Worm (Caenorhabditis elegans) whole organism, mixed stage, embryonic: ENCODE data around the gene atf-6.

Experiments
- M03D4.4 ChIP-seq: sonication (generic microtip); optimal IDR thresholded peaks from 2 replicates; lab custom pipeline; 2017; ENCODE audit warnings: mild to moderate bottlenecking, missing genetic modification characterization, missing compliant biosample characterization
- blmp-1 ChIP-seq: fragments of 150-350 bp; optimal IDR thresholded peaks from 2 replicates; lab custom pipeline; 2014; ENCODE audit warnings: missing biosample characterization, missing genetic modification characterization
- ceh-83 ChIP-seq: fragments of 200-800 bp; sonication (Bioruptor generic); optimal IDR thresholded peaks from 2 replicates; lab custom pipeline; 2018; ENCODE audit warnings: mild to moderate bottlenecking, missing genetic modification characterization, missing compliant biosample characterization
- elt-1 ChIP-seq: sonication (generic microtip); optimal IDR thresholded peaks from 2 replicates; lab custom pipeline; 2017; ENCODE audit warnings: missing genetic modification characterization, mild to moderate bottlenecking, missing compliant biosample characterization, antibody characterized with exemption, moderate library complexity, borderline replicate concordance; ENCODE audit not compliant: insufficient read depth
- elt-3 ChIP-seq: fragments of 150-350 bp; optimal IDR thresholded peaks from 2 replicates; lab custom pipeline; 2014; ENCODE audit warnings: missing biosample characterization, missing genetic modification characterization
- lin-13 ChIP-seq: fragments of 150-350 bp; optimal IDR thresholded peaks from 2 replicates; lab custom pipeline; 2014; ENCODE audit warnings: missing biosample characterization, missing genetic modification characterization
- mep-1 ChIP-seq: fragments of 150-350 bp; optimal IDR thresholded peaks from 2 replicates; lab custom pipeline; 2017; ENCODE audit warnings: missing biosample characterization, missing genetic modification reagents, missing genetic modification characterization, inconsistent platforms
- nhr-12 ChIP-seq: fragments of 150-350 bp; optimal IDR thresholded peaks from 2 replicates; lab custom pipeline; 2014; ENCODE audit warnings: missing biosample characterization, missing genetic modification characterization
- pha-4 ChIP-seq: fragments of 150-350 bp; optimal IDR thresholded peaks from 2 replicates; lab custom pipeline; 2018; ENCODE audit warnings: missing biosample characterization, missing genetic modification reagents, missing genetic modification characterization
- snpc-4 ChIP-seq: fragments of 150-350 bp; optimal IDR thresholded peaks from 2 replicates; lab custom pipeline; 2014; ENCODE audit warnings: missing biosample characterization, missing genetic modification characterization

DNA sequence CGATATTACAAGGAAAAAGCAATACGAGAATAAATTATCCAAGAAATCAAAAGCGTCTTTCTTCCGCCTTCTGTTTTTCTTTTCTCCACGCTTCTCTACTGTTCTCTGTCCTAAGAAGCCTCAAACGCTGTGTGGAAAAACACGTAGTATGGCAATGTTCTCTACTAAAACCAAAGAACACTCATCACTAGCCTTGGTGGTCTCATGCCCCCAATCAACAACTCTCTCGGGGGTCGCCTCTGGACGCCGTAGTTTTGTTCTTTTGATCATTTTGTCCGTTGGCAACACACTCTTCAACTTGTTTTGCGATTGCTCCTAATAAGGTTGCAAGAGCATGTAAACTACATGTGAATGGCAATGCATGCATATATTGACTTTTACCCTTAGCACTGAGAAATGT is 36.6 kb downstream of the atf-6 start:
- no peak for TF ChIP-seq M03D4.4 (tag; lab: Kevin White, UChicago)
- TF ChIP-seq nhr-12 = no peak
- no peak for TF ChIP-seq ceh-83 (GFP tag; lab: Kevin White, UChicago)
- no peak for TF ChIP-seq elt-1
- no peak for TF ChIP-seq pha-4 (tag; lab: Kevin White, UChicago)
- TF ChIP-seq snpc-4 (tag; lab: Kevin White, UChicago) = no peak
- no peak for TF ChIP-seq mep-1 (tag; lab: Kevin White, UChicago)
- no peak for TF ChIP-seq lin-13 (tag; lab: Kevin White, UChicago)
- TF ChIP-seq blmp-1 (tag; lab: Kevin White, UChicago) = no peak
- no peak for TF ChIP-seq elt-3 (tag; lab: Kevin White, UChicago)
